Worm (Caenorhabditis elegans) whole organism, L1 larva: ENCODE data around the gene C01G10.4.

Experiments
- C16A3.4 ChIP-seq: fragments of 150-350 bp; optimal IDR thresholded peaks from 2 replicates; lab custom pipeline; 2014; ENCODE audit warnings: missing biosample characterization, missing genetic modification characterization
- Y116A8C.19 ChIP-seq: sonication (generic microtip); optimal IDR thresholded peaks from 2 replicates; lab custom pipeline; 2016; ENCODE audit warnings: missing compliant biosample characterization, missing genetic modification characterization, borderline replicate concordance
- aha-1 ChIP-seq: fragments of 150-350 bp; optimal IDR thresholded peaks from 2 replicates; lab custom pipeline; 2014; ENCODE audit warnings: missing biosample characterization, missing genetic modification characterization
- ceh-8 ChIP-seq: fragments of 200-800 bp; sonication (Bioruptor generic); optimal IDR thresholded peaks from 2 replicates; lab custom pipeline; 2018; ENCODE audit warnings: mild to moderate bottlenecking, missing genetic modification characterization, moderate library complexity, missing compliant biosample characterization
- ceh-82 ChIP-seq, 3 experiments: fragments of 150-350 bp in 1 of 3; sonication (generic microtip) in 2 of 3; optimal IDR thresholded peaks; 2 replicates each; lab custom pipeline; 2014 to 2017; ENCODE audit warnings: missing biosample characterization in 3 of 3, missing genetic modification characterization in 3 of 3
- ces-1 ChIP-seq: fragments of 150-350 bp; optimal IDR thresholded peaks from 2 replicates; lab custom pipeline; 2014; ENCODE audit warnings: missing biosample characterization, missing genetic modification reagents, missing genetic modification characterization
- dpl-1 ChIP-seq, 3 experiments: fragments of 150-350 bp in 2 of 3; sonication (generic microtip) in 1 of 3; optimal IDR thresholded peaks; 2 replicates each; lab custom pipeline; 2014 to 2017; ENCODE audit warnings: missing biosample characterization in 3 of 3, missing genetic modification characterization in 3 of 3, missing genetic modification reagents in 3 of 3
- efl-1 ChIP-seq, 4 experiments: fragments of 150-350 bp; optimal IDR thresholded peaks in 3 of 4; peaks in 1 of 4; 1 replicate in 1 of 4; 2 replicates in 3 of 4; lab custom pipeline; 2014; ENCODE audit warnings: missing biosample characterization in 2 of 4, missing genetic modification characterization in 2 of 4, missing genetic modification reagents in 2 of 4
- egl-27 ChIP-seq, 2 experiments: fragments of 150-350 bp in 1 of 2; sonication (generic microtip); optimal IDR thresholded peaks; 3 replicates each; lab custom pipeline; 2017 to 2018; ENCODE audit warnings: missing biosample characterization in 2 of 2, missing genetic modification characterization in 2 of 2, missing genetic modification reagents in 2 of 2
- fkh-8 ChIP-seq: sonication (generic microtip); optimal IDR thresholded peaks from 2 replicates; lab custom pipeline; 2016; ENCODE audit warnings: mild to moderate bottlenecking, missing genetic modification characterization, missing compliant biosample characterization
- fos-1 ChIP-seq: fragments of 150-350 bp; optimal IDR thresholded peaks from 2 replicates; lab custom pipeline; 2014; ENCODE audit warnings: missing biosample characterization, missing genetic modification characterization
- hlh-17 ChIP-seq: fragments of 200-800 bp; sonication (Bioruptor generic); optimal IDR thresholded peaks from 2 replicates; lab custom pipeline; 2018; ENCODE audit warnings: missing genetic modification characterization, mild to moderate bottlenecking, missing compliant biosample characterization, moderate library complexity, borderline replicate concordance
- hpl-2 ChIP-seq: fragments of 150-350 bp; optimal IDR thresholded peaks from 2 replicates; lab custom pipeline; 2014; ENCODE audit warnings: missing biosample characterization, missing genetic modification reagents, missing genetic modification characterization
- irx-1 ChIP-seq: sonication (generic microtip); optimal IDR thresholded peaks from 2 replicates; lab custom pipeline; 2016; ENCODE audit warnings: missing genetic modification characterization, missing compliant biosample characterization
- isw-1 ChIP-seq: fragments of 200-800 bp; sonication (Bioruptor generic); IDR thresholded peaks from 2 replicates; pipeline ENCODE4 v1.3.6; 2022; ENCODE audit warnings: missing genetic modification characterization, missing compliant biosample characterization
- lin-13 ChIP-seq: fragments of 150-350 bp; optimal IDR thresholded peaks from 2 replicates; lab custom pipeline; 2014; ENCODE audit warnings: missing biosample characterization, missing genetic modification reagents, missing genetic modification characterization
- lin-39 ChIP-seq: fragments of 150-350 bp; optimal IDR thresholded peaks from 2 replicates; lab custom pipeline; 2014; ENCODE audit warnings: missing biosample characterization, missing genetic modification reagents, missing genetic modification characterization
- mab-9 ChIP-seq: fragments of 200-800 bp; sonication (Bioruptor generic); IDR thresholded peaks from 2 replicates; pipeline ENCODE4 v1.3.6; 2022; ENCODE audit warnings: missing genetic modification reagents, missing genetic modification characterization, missing compliant biosample characterization
- mdl-1 ChIP-seq, 2 experiments: fragments of 150-350 bp; optimal IDR thresholded peaks; 2 replicates each; lab custom pipeline; 2014 to 2017; ENCODE audit warnings: missing biosample characterization in 2 of 2, missing genetic modification characterization in 2 of 2, inconsistent platforms in 1 of 2
- mep-1 ChIP-seq: fragments of 150-350 bp; optimal IDR thresholded peaks from 2 replicates; lab custom pipeline; 2014; ENCODE audit warnings: missing biosample characterization, missing genetic modification characterization
- nhr-11 ChIP-seq: fragments of 150-350 bp; optimal IDR thresholded peaks from 2 replicates; lab custom pipeline; 2014; ENCODE audit warnings: missing biosample characterization, missing genetic modification characterization
- nhr-20 ChIP-seq: sonication (generic microtip); optimal IDR thresholded peaks from 2 replicates; lab custom pipeline; 2016; ENCODE audit warnings: mild to moderate bottlenecking, missing genetic modification characterization, missing compliant biosample characterization
- nhr-71 ChIP-seq: sonication (generic microtip); optimal IDR thresholded peaks from 2 replicates; lab custom pipeline; 2016; ENCODE audit warnings: mild to moderate bottlenecking, missing genetic modification characterization, moderate library complexity, missing compliant biosample characterization
- nhr-85 ChIP-seq: sonication (generic microtip); peaks from one replicate; lab custom pipeline; 2016; ENCODE audit warnings: missing genetic modification characterization, inconsistent platforms, missing compliant biosample characterization
- nhr-90 ChIP-seq: sonication (generic microtip); optimal IDR thresholded peaks from 2 replicates; lab custom pipeline; 2016; ENCODE audit warnings: mild to moderate bottlenecking, missing genetic modification characterization, missing compliant biosample characterization; ENCODE audit not compliant: poor library complexity
- skn-1 ChIP-seq: fragments of 150-350 bp; optimal IDR thresholded peaks from 2 replicates; lab custom pipeline; 2014; ENCODE audit warnings: missing biosample characterization, missing genetic modification characterization
- snpc-4 ChIP-seq: fragments of 150-350 bp; optimal IDR thresholded peaks from 2 replicates; lab custom pipeline; 2014; ENCODE audit warnings: missing biosample characterization, missing genetic modification characterization
- snu-23 ChIP-seq: sonication (generic microtip); optimal IDR thresholded peaks from 2 replicates; lab custom pipeline; 2016; ENCODE audit warnings: missing genetic modification characterization, missing compliant biosample characterization
- swsn-7 ChIP-seq: sonication (generic microtip); optimal IDR thresholded peaks from 2 replicates; lab custom pipeline; 2016; ENCODE audit warnings: missing genetic modification characterization, missing compliant biosample characterization
- tlp-1 ChIP-seq: fragments of 150-350 bp; optimal IDR thresholded peaks from 2 replicates; lab custom pipeline; 2014; ENCODE audit warnings: missing biosample characterization, missing genetic modification characterization
- unc-30 ChIP-seq: sonication (generic microtip); optimal IDR thresholded peaks from 2 replicates; lab custom pipeline; 2017; ENCODE audit warnings: missing biosample characterization, missing genetic modification characterization
- ztf-11 ChIP-seq, 2 experiments: sonication (generic microtip); optimal IDR thresholded peaks; 2 replicates each; lab custom pipeline; 2016 to 2017; ENCODE audit warnings: missing genetic modification characterization in 2 of 2, missing biosample characterization in 1 of 2, missing compliant biosample characterization in 1 of 2
- ztf-4 ChIP-seq: fragments of 150-350 bp; optimal IDR thresholded peaks from 2 replicates; lab custom pipeline; 2014; ENCODE audit warnings: missing biosample characterization, missing genetic modification characterization

C01G10.4 gene

ce11 chrV:15089438-15089837, at the start of gene C01G10.4, which contains the start of gene C01G10.5:
Gene C01G10.4 (plus strand): TSS chrV:15089740.
Gene C01G10.5 (minus strand): TSS chrV:15089538.
- no peak for TF ChIP-seq snpc-4 (tag; lab: Kevin White, UChicago)
- TF ChIP-seq C16A3.4 (tag; lab: Kevin White, UChicago), result no peak
- no peak for TF ChIP-seq ces-1 (GFP tag; lab: Kevin White, UChicago)
- no peak for TF ChIP-seq nhr-71 (tag; lab: Kevin White, UChicago)
- no peak for TF ChIP-seq mab-9 (GFP tag; lab: Robert Waterston, UW)
- no peak for TF ChIP-seq efl-1 (optimal IDR thresholded peaks at IDR 0.05; lab: Kevin White, UChicago)
- TF ChIP-seq efl-1 (GFP tag; optimal IDR thresholded peaks at IDR 0.05 in 1 of 2; lab: Kevin White, UChicago), result peak in 1 of 2 experiments; percentile 13

DNA sequence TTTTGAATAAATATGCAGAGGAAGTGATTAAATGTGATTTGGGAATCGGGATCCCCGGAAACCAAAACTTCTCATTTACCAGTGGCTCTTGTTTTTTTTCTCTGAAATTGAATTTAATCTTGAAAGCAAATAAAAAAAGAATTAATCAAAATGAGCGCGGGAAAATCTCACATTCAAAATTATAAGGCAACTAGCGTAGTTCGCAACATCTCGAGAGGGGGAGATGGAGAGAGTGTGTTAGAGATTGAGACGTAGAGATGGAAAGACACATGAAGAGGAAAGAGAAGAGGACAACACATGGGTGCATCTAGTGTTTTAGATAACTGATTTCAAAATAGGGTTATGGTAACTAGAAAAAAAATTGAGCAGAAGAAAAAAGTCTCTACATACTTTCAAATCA, 41.4 kb upstream of the C01G10.4 start, which contains the start of gene sdc-3:
TSS of gene sdc-3 (minus strand) at position 101 of the 400 bp plus-strand sequence.
- TF ChIP-seq nhr-20 (tag; lab: Kevin White, UChicago) (no peak), dpl-1 (GFP tag; optimal IDR thresholded peaks at IDR 0.05; lab: Kevin White, UChicago) (peak in 2 of 3 experiments; percentile 14 to 46), nhr-85 (tag; lab: Kevin White, UChicago) (peak; percentile 47), efl-1 (optimal IDR thresholded peaks at IDR 0.05; lab: Kevin White, UChicago) (peak; percentile 1 to 39), efl-1 (GFP tag; optimal IDR thresholded peaks at IDR 0.05 in 1 of 2; lab: Kevin White, UChicago) (peak in 1 of 2 experiments; percentile 29), nhr-11 (tag; lab: Kevin White, UChicago) (no peak)

- no peak for TF ChIP-seq fkh-8
- no peak for TF ChIP-seq hpl-2 (GFP tag; lab: Kevin White, UChicago)
- no peak for TF ChIP-seq aha-1 (tag; lab: Kevin White, UChicago)
These were observed 37.8 kb upstream of the C01G10.4 start for ce11 chrV:15051720-15052119.

DNA sequence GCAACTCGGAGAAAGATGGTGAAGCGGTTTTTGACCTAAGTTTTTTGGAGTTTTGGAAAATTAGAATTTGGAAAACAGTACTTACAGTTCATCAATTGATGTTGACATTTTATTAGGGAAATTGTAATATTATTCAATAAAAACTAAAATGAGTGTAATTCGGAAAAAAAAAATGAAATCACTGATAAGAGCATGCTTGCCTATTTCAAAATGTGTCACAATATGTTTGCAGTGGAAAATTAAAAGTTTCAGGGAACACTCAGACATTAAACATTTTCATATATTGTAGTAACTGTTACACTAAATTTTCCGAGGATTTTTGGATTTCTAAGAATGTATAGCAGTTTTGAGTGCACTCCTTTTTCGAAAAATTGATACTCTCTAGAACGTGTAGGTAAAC, 37.2 kb upstream of the C01G10.4 start, which contains the start of the genes fbxa-82 and C25D7.5:
TSS of gene fbxa-82 (minus strand) at position 163 of the 400 bp plus-strand sequence.
TSS of gene C25D7.5 (plus strand) at position 283 of the 400 bp plus-strand sequence.
- TF ChIP-seq hlh-17 (GFP tag; lab: Kevin White, UChicago) (no peak), egl-27 (tag; optimal IDR thresholded peaks at IDR 0.05; lab: Kevin White, UChicago) (no peak), tlp-1 (no peak), unc-30 (tag; lab: Kevin White, UChicago) (no peak), swsn-7 (tag; lab: Kevin White, UChicago) (no peak), lin-39 (tag; lab: Kevin White, UChicago) (no peak), ceh-8 (GFP tag; lab: Kevin White, UChicago) (no peak), ztf-11 (tag; optimal IDR thresholded peaks at IDR 0.05; lab: Kevin White, UChicago) (no peak), ceh-82 (tag; optimal IDR thresholded peaks at IDR 0.05; lab: Kevin White, UChicago) (no peak), snpc-4 (tag; lab: Kevin White, UChicago) (no peak), snu-23 (GFP tag; lab: Kevin White, UChicago) (no peak), skn-1 (tag; lab: Kevin White, UChicago) (no peak), isw-1 (GFP tag; lab: Robert Waterston, UW) (no peak), mep-1 (tag; lab: Kevin White, UChicago) (no peak), ztf-4 (tag; lab: Kevin White, UChicago) (no peak), ces-1 (GFP tag; lab: Kevin White, UChicago) (no peak), Y116A8C.19 (tag; lab: Kevin White, UChicago) (no peak)

- TF ChIP-seq nhr-90 (no peak), mdl-1 (tag; optimal IDR thresholded peaks at IDR 0.05; lab: Kevin White, UChicago) (no peak), fos-1 (tag; lab: Kevin White, UChicago) (no peak), tlp-1 (no peak), ceh-82 (tag; optimal IDR thresholded peaks at IDR 0.05; lab: Kevin White, UChicago) (no peak), isw-1 (GFP tag; lab: Robert Waterston, UW) (no peak), hpl-2 (GFP tag; lab: Kevin White, UChicago) (no peak), lin-13 (no peak), irx-1 (tag; lab: Kevin White, UChicago) (no peak)
These were observed 34.8 kb upstream of the C01G10.4 start for ce11 chrV:15054733-15055132.
